Worm (Caenorhabditis elegans) whole organism, late embryonic: ENCODE measurements around the gene clec-175.

Experiments
- ama-1 ChIP-seq: fragments of 150-350 bp; optimal IDR thresholded peaks from 2 replicates; lab custom pipeline; 2014
- ceh-24 ChIP-seq: sonication (generic microtip); optimal IDR thresholded peaks from 2 replicates; lab custom pipeline; 2016; ENCODE audit warnings: mild to moderate bottlenecking, missing genetic modification characterization, missing compliant biosample characterization
- dve-1 ChIP-seq: sonication (generic microtip); optimal IDR thresholded peaks from 2 replicates; lab custom pipeline; 2017; ENCODE audit warnings: antibody characterized with exemption, mild to moderate bottlenecking, missing genetic modification characterization, missing compliant biosample characterization
- hlh-15 ChIP-seq: sonication (generic microtip); optimal IDR thresholded peaks from 2 replicates; lab custom pipeline; 2016; ENCODE audit warnings: missing genetic modification characterization, missing compliant biosample characterization
- pqm-1 ChIP-seq: sonication (generic microtip); optimal IDR thresholded peaks from 2 replicates; lab custom pipeline; 2016; ENCODE audit warnings: missing genetic modification characterization, missing compliant biosample characterization

DNA sequence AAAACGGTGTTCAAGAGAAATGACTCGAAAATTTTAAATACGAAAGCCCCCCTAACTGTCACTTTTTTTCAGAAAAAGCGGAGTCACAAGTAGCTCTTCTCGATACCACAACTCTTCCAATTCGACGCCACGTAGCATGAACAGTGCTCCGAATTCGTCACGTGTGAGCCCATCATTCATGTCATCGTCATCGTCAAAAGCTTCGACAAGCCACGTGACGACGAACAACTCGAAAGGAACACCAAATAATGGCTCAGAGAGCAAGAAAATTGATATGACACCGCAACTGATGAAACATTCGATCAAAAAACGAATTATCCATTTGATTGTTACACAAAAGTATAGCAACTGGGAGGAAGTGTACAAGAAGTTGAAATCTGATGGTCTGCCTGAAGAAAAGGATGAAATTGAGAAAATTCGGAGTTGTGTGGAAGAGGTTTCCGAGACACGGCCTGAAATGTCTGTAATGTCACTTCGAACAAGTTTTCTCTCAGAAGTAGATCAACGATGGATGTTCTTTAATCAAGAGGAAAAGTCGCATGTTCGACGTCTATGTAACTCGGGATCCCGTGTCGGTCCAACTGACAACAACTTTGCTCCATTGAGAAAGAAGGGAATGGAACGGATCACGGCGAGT, 10.7 kb upstream of the clec-175 start:
- no peak for TF ChIP-seq dve-1 (tag; lab: Kevin White, UChicago)
- TF ChIP-seq pqm-1 = no peak
- no peak for TF ChIP-seq hlh-15
- TF ChIP-seq ceh-24 (tag; lab: Kevin White, UChicago) = no peak
- TF ChIP-seq ama-1 (lab: Kevin White, UChicago) = no peak
